Fruit fly (Drosophila melanogaster) whole organism, embryonic: ENCODE results near the gene Prx2.

Experiments used
- Atf6 ChIP-seq: fragments of 200-800 bp; sonication (Bioruptor generic); IDR thresholded peaks from 2 replicates; pipeline ENCODE4 v1.3.6; 2022; ENCODE audit warnings: missing biosample characterization, missing genetic modification characterization
- CG10321 ChIP-seq: fragments of 200-800 bp; sonication (Bioruptor generic); IDR thresholded peaks from 2 replicates; pipeline ENCODE4 v1.3.6; 2022; ENCODE audit warnings: missing biosample characterization, missing genetic modification characterization
- CG11504 ChIP-seq: fragments of 200-800 bp; sonication (Bioruptor generic); optimal IDR thresholded peaks from 3 replicates; lab custom pipeline; 2019; ENCODE audit warnings: missing biosample characterization, mild to moderate bottlenecking, missing genetic modification characterization, moderate library complexity
- CG13296 ChIP-seq: fragments of 200-800 bp; sonication (Bioruptor generic); optimal IDR thresholded peaks from 3 replicates; lab custom pipeline; 2018; ENCODE audit warnings: missing biosample characterization, mild to moderate bottlenecking, missing genetic modification characterization
- CG13894 ChIP-seq: fragments of 200-800 bp; sonication (Bioruptor generic); optimal IDR thresholded peaks from 3 replicates; lab custom pipeline; 2018; ENCODE audit warnings: missing biosample characterization, mild to moderate bottlenecking, missing genetic modification characterization, moderate library complexity
- CG15011 ChIP-seq: fragments of 200-800 bp; sonication (Bioruptor generic); optimal IDR thresholded peaks from 3 replicates; lab custom pipeline; 2018; ENCODE audit warnings: missing biosample characterization, mild to moderate bottlenecking, missing genetic modification characterization
- CG30403 ChIP-seq: fragments of 200-800 bp; sonication (Bioruptor generic); optimal IDR thresholded peaks from 3 replicates; lab custom pipeline; 2016; ENCODE audit warnings: missing biosample characterization, missing genetic modification characterization
- CG4360 ChIP-seq: fragments of 200-800 bp; sonication (Bioruptor generic); IDR thresholded peaks from 2 replicates; pipeline ENCODE4 v1.3.6; 2022; ENCODE audit warnings: missing biosample characterization, missing genetic modification characterization
- CG43689 ChIP-seq: fragments of 200-800 bp; sonication (Bioruptor generic); IDR thresholded peaks from 2 replicates; pipeline ENCODE4 v1.3.6; 2022; ENCODE audit warnings: missing biosample characterization, missing genetic modification characterization
- CG6813 ChIP-seq: fragments of 200-800 bp; sonication (Bioruptor generic); optimal IDR thresholded peaks from 2 replicates; lab custom pipeline; 2017; ENCODE audit warnings: missing biosample characterization, missing genetic modification characterization, mild to moderate bottlenecking, moderate library complexity, missing genetic modification reagents
- CG6854 ChIP-seq: fragments of 200-800 bp; sonication (Bioruptor generic); optimal IDR thresholded peaks from 3 replicates; lab custom pipeline; 2017; ENCODE audit warnings: missing biosample characterization, mild to moderate bottlenecking, missing genetic modification characterization
- CG8290 ChIP-seq, 3 experiments: fragments of 200-800 bp; sonication (Bioruptor generic); optimal IDR thresholded peaks; 2 replicates each; lab custom pipeline; 2016 to 2019; ENCODE audit warnings: missing biosample characterization in 3 of 3, missing genetic modification characterization in 3 of 3, mild to moderate bottlenecking in 2 of 3, moderate library complexity in 1 of 3
- CG9876 ChIP-seq: fragments of 200-800 bp; sonication (Bioruptor generic); optimal IDR thresholded peaks from 2 replicates; lab custom pipeline; 2016; ENCODE audit warnings: missing biosample characterization, missing genetic modification characterization
- Elba2 ChIP-seq: fragments of 200-800 bp; sonication (Bioruptor generic); optimal IDR thresholded peaks from 3 replicates; lab custom pipeline; 2016; ENCODE audit warnings: missing biosample characterization, missing genetic modification characterization
- HmgD ChIP-seq: fragments of 200-800 bp; sonication (Bioruptor generic); optimal IDR thresholded peaks from 3 replicates; lab custom pipeline; 2016; ENCODE audit warnings: missing biosample characterization, missing genetic modification characterization
- Lim3 ChIP-seq: fragments of 200-800 bp; sonication (Bioruptor generic); IDR thresholded peaks from 2 replicates; pipeline ENCODE4 v1.3.6; 2022; ENCODE audit warnings: missing biosample characterization, missing genetic modification characterization
- Med ChIP-seq: fragments of 200-800 bp; sonication (Bioruptor generic); peaks from one replicate; lab custom pipeline; 2016; ENCODE audit warnings: missing biosample characterization, missing genetic modification characterization, mild to moderate bottlenecking, inconsistent platforms, moderate library complexity
- Meics ChIP-seq: fragments of 200-800 bp; sonication (Bioruptor generic); optimal IDR thresholded peaks from 2 replicates; lab custom pipeline; 2017; ENCODE audit warnings: missing biosample characterization, mild to moderate bottlenecking, missing genetic modification characterization
- Nf-YB ChIP-seq: fragments of 200-800 bp; sonication (Bioruptor generic); optimal IDR thresholded peaks from 3 replicates; lab custom pipeline; 2019; ENCODE audit warnings: missing biosample characterization, mild to moderate bottlenecking, missing genetic modification characterization, moderate library complexity
- Opbp ChIP-seq: fragments of 200-800 bp; sonication (Bioruptor generic); IDR thresholded peaks from 3 replicates; pipeline ENCODE4 v1.3.6; 2022; ENCODE audit warnings: missing biosample characterization, missing genetic modification characterization; ENCODE audit not compliant: partially characterized antibody
- Pdp1 ChIP-seq, 2 experiments: fragments of 200-800 bp; sonication (Bioruptor generic); optimal IDR thresholded peaks; 3 replicates each; lab custom pipeline; 2016; ENCODE audit warnings: missing biosample characterization in 2 of 2, missing genetic modification characterization in 2 of 2, mild to moderate bottlenecking in 1 of 2, moderate library complexity in 1 of 2
- Sry-δ ChIP-seq: fragments of 200-800 bp; sonication (Bioruptor generic); optimal IDR thresholded peaks from 2 replicates; lab custom pipeline; 2016; ENCODE audit warnings: missing biosample characterization, missing genetic modification characterization
- Xbp1 ChIP-seq: fragments of 200-800 bp; sonication (Bioruptor generic); optimal IDR thresholded peaks from 3 replicates; lab custom pipeline; 2016; ENCODE audit warnings: missing biosample characterization, mild to moderate bottlenecking, missing genetic modification characterization
- ap ChIP-seq: fragments of 200-800 bp; sonication (Bioruptor generic); IDR thresholded peaks from 2 replicates; pipeline ENCODE4 v1.3.6; 2022; ENCODE audit warnings: missing biosample characterization, missing genetic modification characterization
- cg ChIP-seq: fragments of 200-800 bp; sonication (Bioruptor generic); optimal IDR thresholded peaks from 3 replicates; lab custom pipeline; 2019; ENCODE audit warnings: missing biosample characterization, mild to moderate bottlenecking, missing genetic modification characterization, moderate library complexity
- chif ChIP-seq, 2 experiments: fragments of 200-800 bp; sonication (Bioruptor generic); optimal IDR thresholded peaks; 3 replicates each; lab custom pipeline; 2016; ENCODE audit warnings: missing biosample characterization in 2 of 2, missing genetic modification characterization in 2 of 2
- chinmo ChIP-seq: fragments of 200-800 bp; sonication (Bioruptor generic); IDR thresholded peaks from 4 replicates; pipeline ENCODE4 v1.3.6; 2022; ENCODE audit warnings: missing biosample characterization, missing genetic modification characterization; ENCODE audit not compliant: partially characterized antibody
- corto ChIP-seq: fragments of 200-800 bp; sonication (Bioruptor generic); optimal IDR thresholded peaks from 2 replicates; lab custom pipeline; 2016; ENCODE audit warnings: missing biosample characterization, mild to moderate bottlenecking, missing genetic modification characterization, moderate library complexity
- da ChIP-seq: fragments of 200-800 bp; sonication (Bioruptor generic); optimal IDR thresholded peaks from 2 replicates; lab custom pipeline; 2016; ENCODE audit warnings: missing biosample characterization, missing genetic modification characterization
- dati ChIP-seq: fragments of 200-800 bp; sonication (Bioruptor generic); IDR thresholded peaks from 2 replicates; pipeline ENCODE4 v1.3.6; 2022; ENCODE audit warnings: missing biosample characterization, missing genetic modification characterization
- dm ChIP-seq: fragments of 200-800 bp; sonication (Bioruptor generic); optimal IDR thresholded peaks from 3 replicates; lab custom pipeline; 2016; ENCODE audit warnings: missing biosample characterization, missing genetic modification characterization
- dysf ChIP-seq: fragments of 200-800 bp; sonication (Bioruptor generic); IDR thresholded peaks from 3 replicates; pipeline ENCODE4 v1.3.6; 2022; ENCODE audit warnings: missing biosample characterization, missing genetic modification characterization
- gem ChIP-seq: fragments of 200-800 bp; sonication (Bioruptor generic); optimal IDR thresholded peaks from 2 replicates; lab custom pipeline; 2019; ENCODE audit warnings: missing biosample characterization, mild to moderate bottlenecking, missing genetic modification characterization, moderate library complexity
- kah ChIP-seq: fragments of 200-800 bp; sonication (Bioruptor generic); optimal IDR thresholded peaks from 2 replicates; lab custom pipeline; 2018; ENCODE audit warnings: missing biosample characterization, mild to moderate bottlenecking, missing genetic modification characterization
- maf-S ChIP-seq: fragments of 200-800 bp; sonication (Bioruptor generic); optimal IDR thresholded peaks from 2 replicates; lab custom pipeline; 2016; ENCODE audit warnings: missing biosample characterization, missing genetic modification characterization
- pan ChIP-seq, 4 experiments: fragments of >200 bp in 3 of 4; fragments of 200-800 bp in 1 of 4; sonication (Bioruptor generic) in 1 of 4; optimal IDR thresholded peaks in 3 of 4; IDR thresholded peaks in 1 of 4; 2 replicates each; pipeline versions ENCODE4 v1.3.6 to Lab custom; 2017 to 2022; ENCODE audit warnings: missing biosample characterization in 2 of 4, missing genetic modification characterization in 2 of 4, mixed read lengths in 1 of 4
- pita ChIP-seq: fragments of 200-800 bp; sonication (Bioruptor generic); optimal IDR thresholded peaks from 2 replicates; lab custom pipeline; 2017; ENCODE audit warnings: missing biosample characterization, mild to moderate bottlenecking, missing genetic modification characterization
- prd ChIP-seq, 3 experiments: fragments of >200 bp in 2 of 3; fragments of 200-800 bp in 1 of 3; sonication (Bioruptor generic) in 1 of 3; optimal IDR thresholded peaks in 2 of 3; IDR thresholded peaks in 1 of 3; 2 replicates in 2 of 3; 3 replicates in 1 of 3; pipeline versions ENCODE4 v1.3.6 to Lab custom; 2017 to 2022; ENCODE audit warnings: missing biosample characterization in 1 of 3, missing genetic modification characterization in 1 of 3
- pros ChIP-seq: fragments of 200-800 bp; sonication (Bioruptor generic); optimal IDR thresholded peaks from 3 replicates; lab custom pipeline; 2019; ENCODE audit warnings: missing biosample characterization, mild to moderate bottlenecking, missing genetic modification characterization, moderate library complexity
- row ChIP-seq: fragments of 200-800 bp; sonication (Bioruptor generic); IDR thresholded peaks from 3 replicates; pipeline ENCODE4 v1.3.6; 2022; ENCODE audit warnings: missing biosample characterization, missing genetic modification characterization
- run ChIP-seq: fragments of 200-800 bp; sonication (Bioruptor generic); optimal IDR thresholded peaks from 3 replicates; lab custom pipeline; 2018; ENCODE audit warnings: missing biosample characterization, mild to moderate bottlenecking, missing genetic modification characterization
- sd ChIP-seq: fragments of 200-800 bp; sonication (Bioruptor generic); optimal IDR thresholded peaks from 3 replicates; lab custom pipeline; 2018; ENCODE audit warnings: missing biosample characterization, mild to moderate bottlenecking, missing genetic modification characterization, moderate library complexity
- sim ChIP-seq: fragments of 200-800 bp; sonication (Bioruptor generic); IDR thresholded peaks from 2 replicates; pipeline ENCODE4 v1.3.6; 2022; ENCODE audit warnings: missing biosample characterization, missing genetic modification characterization
- slbo ChIP-seq: fragments of 200-800 bp; sonication (Bioruptor generic); IDR thresholded peaks from 2 replicates; pipeline ENCODE4 v1.3.6; 2022; ENCODE audit warnings: missing biosample characterization, missing genetic modification characterization
- sr ChIP-seq: fragments of 200-800 bp; sonication (Bioruptor generic); IDR thresholded peaks from 3 replicates; pipeline ENCODE4 v1.3.6; 2022; ENCODE audit warnings: missing biosample characterization, missing genetic modification characterization
- tap ChIP-seq: fragments of 200-800 bp; optimal IDR thresholded peaks from 3 replicates; lab custom pipeline; 2019; ENCODE audit warnings: missing biosample characterization, mild to moderate bottlenecking, missing genetic modification characterization, moderate library complexity
- vnd ChIP-seq: fragments of 200-800 bp; sonication (Bioruptor generic); IDR thresholded peaks from 3 replicates; pipeline ENCODE4 v1.3.6; 2022; ENCODE audit warnings: missing biosample characterization, missing genetic modification characterization; ENCODE audit not compliant: partially characterized antibody

Gene Prx2

dm6 chrX:13283940-13284547, 45.6 kb upstream of the Prx2 start (continued):
- no peak for TF ChIP-seq chif (GFP tag; optimal IDR thresholded peaks at IDR 0.05; lab: Kevin White, UChicago)
- TF ChIP-seq HmgD (GFP tag; lab: Kevin White, UChicago): no peak
- no peak for TF ChIP-seq pan (optimal IDR thresholded peaks at IDR 0.05; lab: Kevin White, UChicago)
- TF ChIP-seq pan (GFP tag; optimal IDR thresholded peaks at IDR 0.05 in 1 of 2, IDR thresholded peaks at IDR 0.05 in 1 of 2): no peak
- no peak for TF ChIP-seq vnd (GFP tag; lab: Robert Waterston, UW)
- no peak for TF ChIP-seq CG15011 (GFP tag; lab: Kevin White, UChicago)
- no peak for TF ChIP-seq dysf (GFP tag; lab: Robert Waterston, UW)
- no peak for TF ChIP-seq CG13296 (GFP tag; lab: Kevin White, UChicago)
- TF ChIP-seq Opbp (GFP tag; lab: Robert Waterston, UW): no peak
- TF ChIP-seq CG9876: no peak
- TF ChIP-seq Nf-YB (GFP tag; lab: Kevin White, UChicago): no peak
- TF ChIP-seq CG11504 (tag; lab: Kevin White, UChicago): peak; percentile 58
- TF ChIP-seq slbo (GFP tag; lab: Robert Waterston, UW): peak; percentile 27; the same call in 1 of the 2 replicates
- TF ChIP-seq corto (GFP tag; lab: Kevin White, UChicago): peak; percentile 27
- no peak for TF ChIP-seq dati (GFP tag; lab: Robert Waterston, UW)
- no peak for TF ChIP-seq CG43689 (GFP tag; lab: Robert Waterston, UW)
- TF ChIP-seq maf-S (GFP tag; lab: Kevin White, UChicago): no peak
- TF ChIP-seq tap (tag; lab: Kevin White, UChicago): no peak
- no peak for TF ChIP-seq run (tag; lab: Kevin White, UChicago)
- no peak for TF ChIP-seq Sry-δ (GFP tag; lab: Kevin White, UChicago)
- TF ChIP-seq CG6854 (GFP tag; lab: Kevin White, UChicago): no peak
- TF ChIP-seq CG10321 (GFP tag; lab: Robert Waterston, UW): 0 out of 2 replicates have a peak, but pooled peaks have one; percentile 30
- no peak for TF ChIP-seq Lim3 (GFP tag; lab: Robert Waterston, UW)
- TF ChIP-seq dm (GFP tag; lab: Kevin White, UChicago): no peak
- TF ChIP-seq gem (tag; lab: Kevin White, UChicago): no peak
- peak; percentile 35 for TF ChIP-seq sd
- TF ChIP-seq Xbp1: no peak
- TF ChIP-seq CG4360 (GFP tag; lab: Robert Waterston, UW): peak; percentile 73
- peak; percentile 14 for TF ChIP-seq CG30403 (GFP tag; lab: Kevin White, UChicago)
- TF ChIP-seq CG13894 (tag; lab: Kevin White, UChicago): no peak
- TF ChIP-seq sr (GFP tag; lab: Robert Waterston, UW): no peak
- peak; percentile 35; the same call in 1 of the 3 replicates for TF ChIP-seq row (GFP tag; lab: Robert Waterston, UW)
- TF ChIP-seq prd (optimal IDR thresholded peaks at IDR 0.05; lab: Kevin White, UChicago): no peak
- no peak for TF ChIP-seq prd (GFP tag; IDR thresholded peaks at IDR 0.05; lab: Robert Waterston, UW)
- no peak for TF ChIP-seq da (GFP tag; lab: Kevin White, UChicago)
- no peak for TF ChIP-seq Meics (GFP tag; lab: Kevin White, UChicago)

- no peak for TF ChIP-seq ap (GFP tag; lab: Robert Waterston, UW)
- TF ChIP-seq pros (GFP tag; lab: Kevin White, UChicago): peak; percentile 26
- no peak for TF ChIP-seq Atf6
- peak; percentile 19 for TF ChIP-seq CG6813 (GFP tag; lab: Kevin White, UChicago)
- no peak for TF ChIP-seq pita (GFP tag; lab: Kevin White, UChicago)
- peak; percentile 75; the same call in 1 of the 2 replicates for TF ChIP-seq CG4360 (GFP tag; lab: Robert Waterston, UW)
- peak; percentile 50 for TF ChIP-seq Med
- TF ChIP-seq cg (GFP tag; lab: Kevin White, UChicago): peak; percentile 42
- no peak for TF ChIP-seq pan (optimal IDR thresholded peaks at IDR 0.05; lab: Kevin White, UChicago)
- no peak for TF ChIP-seq pan (GFP tag; optimal IDR thresholded peaks at IDR 0.05 in 1 of 2, IDR thresholded peaks at IDR 0.05 in 1 of 2)
- TF ChIP-seq chinmo (GFP tag; lab: Robert Waterston, UW): 0 out of 4 replicates have a peak, but pooled peaks have one; percentile 56
- TF ChIP-seq kah (GFP tag; lab: Kevin White, UChicago): peak; percentile 72
- TF ChIP-seq CG8290 (GFP tag; optimal IDR thresholded peaks at IDR 0.05; lab: Kevin White, UChicago): no peak
- peak in 1 of 2 experiments; percentile 10 for TF ChIP-seq CG8290 (tag; optimal IDR thresholded peaks at IDR 0.05; lab: Kevin White, UChicago)
- peak; percentile 66 for TF ChIP-seq Elba2 (GFP tag; lab: Kevin White, UChicago)
- TF ChIP-seq dm (GFP tag; lab: Kevin White, UChicago): no peak
- TF ChIP-seq sim: 0 out of 2 replicates have a peak, but pooled peaks have one; percentile 9
- TF ChIP-seq Pdp1 (GFP tag; optimal IDR thresholded peaks at IDR 0.05; lab: Kevin White, UChicago): peak in 1 of 2 experiments; percentile 94
These were observed 45.1 kb upstream of the Prx2 start for dm6 chrX:13284548-13284974.
